Fruit fly (Drosophila melanogaster) whole organism, embryonic: ENCODE data around the gene Cyp18a1.

Experiments used
- Adf1 ChIP-seq: fragments of 200-800 bp; sonication (Bioruptor generic); IDR thresholded peaks from 2 replicates; pipeline ENCODE4 v1.3.6; 2022; ENCODE audit warnings: missing biosample characterization, missing genetic modification characterization
- CG11723 ChIP-seq: fragments of 200-800 bp; sonication (Bioruptor generic); optimal IDR thresholded peaks from 2 replicates; lab custom pipeline; 2017; ENCODE audit warnings: missing biosample characterization, mild to moderate bottlenecking, missing genetic modification characterization
- CG12219 ChIP-seq: fragments of 200-800 bp; sonication (Bioruptor generic); optimal IDR thresholded peaks from 3 replicates; lab custom pipeline; 2018; ENCODE audit warnings: missing biosample characterization, mild to moderate bottlenecking, missing genetic modification characterization
- CG13123 ChIP-seq: fragments of 200-800 bp; sonication (Bioruptor generic); optimal IDR thresholded peaks from 2 replicates; lab custom pipeline; 2016; ENCODE audit warnings: missing biosample characterization, missing genetic modification characterization
- CG13424 ChIP-seq: fragments of 200-800 bp; sonication (Bioruptor generic); optimal IDR thresholded peaks from 2 replicates; lab custom pipeline; 2019; ENCODE audit warnings: missing biosample characterization, mild to moderate bottlenecking, missing genetic modification characterization, moderate library complexity
- CG15479 ChIP-seq: fragments of 200-800 bp; sonication (Bioruptor generic); optimal IDR thresholded peaks from 3 replicates; lab custom pipeline; 2019; ENCODE audit warnings: missing biosample characterization, mild to moderate bottlenecking, missing genetic modification characterization, moderate library complexity
- CG2129 ChIP-seq: fragments of 200-800 bp; sonication (Bioruptor generic); IDR thresholded peaks from 2 replicates; pipeline ENCODE4 v1.3.6; 2022; ENCODE audit warnings: missing biosample characterization, missing genetic modification characterization; ENCODE audit not compliant: partially characterized antibody
- CG32767 ChIP-seq: fragments of 200-800 bp; sonication (Bioruptor generic); IDR thresholded peaks from 2 replicates; pipeline ENCODE4 v1.3.6; 2022; ENCODE audit warnings: missing biosample characterization, missing genetic modification characterization
- CG34376 ChIP-seq: fragments of 200-800 bp; sonication (Bioruptor generic); optimal IDR thresholded peaks from 2 replicates; lab custom pipeline; 2018; ENCODE audit warnings: missing biosample characterization, mild to moderate bottlenecking, missing genetic modification characterization
- CG34422 ChIP-seq: fragments of 200-800 bp; sonication (Bioruptor generic); IDR thresholded peaks from 3 replicates; pipeline ENCODE4 v1.3.6; 2022; ENCODE audit warnings: missing biosample characterization, missing genetic modification characterization
- CG4328 ChIP-seq: fragments of 200-800 bp; sonication (Bioruptor generic); optimal IDR thresholded peaks from 3 replicates; lab custom pipeline; 2017; ENCODE audit warnings: missing biosample characterization, missing genetic modification reagents, missing genetic modification characterization
- CG4424 ChIP-seq: fragments of 200-800 bp; sonication (Bioruptor generic); optimal IDR thresholded peaks from 3 replicates; lab custom pipeline; 2016; ENCODE audit warnings: missing biosample characterization, missing genetic modification characterization
- CG8089 ChIP-seq: fragments of 200-800 bp; sonication (Bioruptor generic); optimal IDR thresholded peaks from 3 replicates; lab custom pipeline; 2016; ENCODE audit warnings: missing biosample characterization, missing genetic modification characterization
- Drgx ChIP-seq: fragments of 200-800 bp; sonication (Bioruptor generic); IDR thresholded peaks from 2 replicates; pipeline ENCODE4 v1.3.6; 2022; ENCODE audit warnings: missing biosample characterization, missing genetic modification characterization
- Elba2 ChIP-seq: fragments of 200-800 bp; sonication (Bioruptor generic); optimal IDR thresholded peaks from 3 replicates; lab custom pipeline; 2016; ENCODE audit warnings: missing biosample characterization, missing genetic modification characterization
- NFAT ChIP-seq: fragments of 200-800 bp; sonication (Bioruptor generic); IDR thresholded peaks from 2 replicates; pipeline ENCODE4 v1.3.6; 2022; ENCODE audit warnings: missing biosample characterization, missing genetic modification characterization
- Oaz ChIP-seq: fragments of 200-800 bp; sonication (Bioruptor generic); IDR thresholded peaks from 2 replicates; pipeline ENCODE4 v1.3.6; 2022; ENCODE audit warnings: missing biosample characterization, missing genetic modification characterization
- Xbp1 ChIP-seq: fragments of 200-800 bp; sonication (Bioruptor generic); optimal IDR thresholded peaks from 3 replicates; lab custom pipeline; 2016; ENCODE audit warnings: missing biosample characterization, mild to moderate bottlenecking, missing genetic modification characterization
- ara ChIP-seq: fragments of 200-800 bp; sonication (Bioruptor generic); IDR thresholded peaks from 2 replicates; pipeline ENCODE4 v1.3.6; 2022; ENCODE audit warnings: missing biosample characterization, missing genetic modification characterization
- chinmo ChIP-seq: fragments of 200-800 bp; sonication (Bioruptor generic); IDR thresholded peaks from 4 replicates; pipeline ENCODE4 v1.3.6; 2022; ENCODE audit warnings: missing biosample characterization, missing genetic modification characterization; ENCODE audit not compliant: partially characterized antibody
- chm ChIP-seq: fragments of 200-800 bp; sonication (Bioruptor generic); IDR thresholded peaks from 2 replicates; pipeline ENCODE4 v1.3.6; 2022; ENCODE audit warnings: missing biosample characterization, missing genetic modification characterization
- chn ChIP-seq: fragments of 200-800 bp; sonication (Bioruptor generic); optimal IDR thresholded peaks from 2 replicates; lab custom pipeline; 2016; ENCODE audit warnings: missing biosample characterization, missing genetic modification characterization
- crc ChIP-seq: fragments of 200-800 bp; sonication (Bioruptor generic); optimal IDR thresholded peaks from 2 replicates; lab custom pipeline; 2016; ENCODE audit warnings: missing biosample characterization, missing genetic modification characterization
- crol ChIP-seq: fragments of 200-800 bp; sonication (Bioruptor generic); IDR thresholded peaks from 2 replicates; pipeline ENCODE4 v1.3.6; 2022; ENCODE audit warnings: missing biosample characterization, missing genetic modification characterization
- dan ChIP-seq: fragments of 200-800 bp; sonication (Bioruptor generic); IDR thresholded peaks from 2 replicates; pipeline ENCODE4 v1.3.6; 2022; ENCODE audit warnings: missing biosample characterization, missing genetic modification characterization
- dati ChIP-seq: fragments of 200-800 bp; sonication (Bioruptor generic); IDR thresholded peaks from 2 replicates; pipeline ENCODE4 v1.3.6; 2022; ENCODE audit warnings: missing biosample characterization, missing genetic modification characterization
- emc ChIP-seq: fragments of 200-800 bp; sonication (Bioruptor generic); optimal IDR thresholded peaks from 2 replicates; lab custom pipeline; 2016; ENCODE audit warnings: missing biosample characterization, missing genetic modification characterization
- ind ChIP-seq: fragments of 200-800 bp; sonication (Bioruptor generic); optimal IDR thresholded peaks from 3 replicates; lab custom pipeline; 2016; ENCODE audit warnings: missing biosample characterization, missing genetic modification characterization
- otp ChIP-seq: fragments of 200-800 bp; sonication (Bioruptor generic); IDR thresholded peaks from 3 replicates; pipeline ENCODE4, ENCODE4 v1.3.6; 2022; ENCODE audit warnings: missing biosample characterization, missing genetic modification characterization
- pan ChIP-seq, 4 experiments: fragments of >200 bp in 3 of 4; fragments of 200-800 bp in 1 of 4; sonication (Bioruptor generic) in 1 of 4; optimal IDR thresholded peaks in 3 of 4; IDR thresholded peaks in 1 of 4; 2 replicates each; pipeline versions ENCODE4 v1.3.6 to Lab custom; 2017 to 2022; ENCODE audit warnings: missing biosample characterization in 2 of 4, missing genetic modification characterization in 2 of 4, mixed read lengths in 1 of 4
- prd ChIP-seq, 3 experiments: fragments of >200 bp in 2 of 3; fragments of 200-800 bp in 1 of 3; sonication (Bioruptor generic) in 1 of 3; optimal IDR thresholded peaks in 2 of 3; IDR thresholded peaks in 1 of 3; 2 replicates in 2 of 3; 3 replicates in 1 of 3; pipeline versions ENCODE4 v1.3.6 to Lab custom; 2017 to 2022; ENCODE audit warnings: missing biosample characterization in 1 of 3, missing genetic modification characterization in 1 of 3
- row ChIP-seq: fragments of 200-800 bp; sonication (Bioruptor generic); IDR thresholded peaks from 3 replicates; pipeline ENCODE4 v1.3.6; 2022; ENCODE audit warnings: missing biosample characterization, missing genetic modification characterization
- sd ChIP-seq: fragments of 200-800 bp; sonication (Bioruptor generic); optimal IDR thresholded peaks from 3 replicates; lab custom pipeline; 2018; ENCODE audit warnings: missing biosample characterization, mild to moderate bottlenecking, missing genetic modification characterization, moderate library complexity
- tll ChIP-seq, 2 experiments: fragments of 200-800 bp in 1 of 2; fragments of >200 bp in 1 of 2; sonication (Bioruptor generic) in 1 of 2; optimal IDR thresholded peaks; 2 replicates each; lab custom pipeline; 2017 to 2019; ENCODE audit warnings: missing biosample characterization in 2 of 2, missing genetic modification characterization in 2 of 2, mild to moderate bottlenecking in 1 of 2, moderate library complexity in 1 of 2
- trh ChIP-seq: fragments of 200-800 bp; sonication (Bioruptor generic); optimal IDR thresholded peaks from 2 replicates; lab custom pipeline; 2016; ENCODE audit warnings: missing biosample characterization, missing genetic modification characterization
- ttk ChIP-seq: fragments of 200-800 bp; sonication (Bioruptor generic); IDR thresholded peaks from 2 replicates; pipeline ENCODE4 v2.1.2; 2022; ENCODE audit warnings: missing biosample characterization, missing genetic modification characterization
- tup ChIP-seq: fragments of 200-800 bp; sonication (Bioruptor generic); optimal IDR thresholded peaks from 2 replicates; lab custom pipeline; 2016; ENCODE audit warnings: missing biosample characterization, mild to moderate bottlenecking, missing genetic modification characterization, moderate library complexity
- vvl ChIP-seq: fragments of 200-800 bp; sonication (Bioruptor generic); IDR thresholded peaks from 2 replicates; pipeline ENCODE4 v1.3.6; 2022; ENCODE audit warnings: missing biosample characterization, missing genetic modification characterization
- zen ChIP-seq: fragments of 200-800 bp; sonication (Bioruptor generic); optimal IDR thresholded peaks from 3 replicates; lab custom pipeline; 2018; ENCODE audit warnings: missing biosample characterization, mild to moderate bottlenecking, missing genetic modification characterization, moderate library complexity

The Cyp18a1 gene

DNA sequence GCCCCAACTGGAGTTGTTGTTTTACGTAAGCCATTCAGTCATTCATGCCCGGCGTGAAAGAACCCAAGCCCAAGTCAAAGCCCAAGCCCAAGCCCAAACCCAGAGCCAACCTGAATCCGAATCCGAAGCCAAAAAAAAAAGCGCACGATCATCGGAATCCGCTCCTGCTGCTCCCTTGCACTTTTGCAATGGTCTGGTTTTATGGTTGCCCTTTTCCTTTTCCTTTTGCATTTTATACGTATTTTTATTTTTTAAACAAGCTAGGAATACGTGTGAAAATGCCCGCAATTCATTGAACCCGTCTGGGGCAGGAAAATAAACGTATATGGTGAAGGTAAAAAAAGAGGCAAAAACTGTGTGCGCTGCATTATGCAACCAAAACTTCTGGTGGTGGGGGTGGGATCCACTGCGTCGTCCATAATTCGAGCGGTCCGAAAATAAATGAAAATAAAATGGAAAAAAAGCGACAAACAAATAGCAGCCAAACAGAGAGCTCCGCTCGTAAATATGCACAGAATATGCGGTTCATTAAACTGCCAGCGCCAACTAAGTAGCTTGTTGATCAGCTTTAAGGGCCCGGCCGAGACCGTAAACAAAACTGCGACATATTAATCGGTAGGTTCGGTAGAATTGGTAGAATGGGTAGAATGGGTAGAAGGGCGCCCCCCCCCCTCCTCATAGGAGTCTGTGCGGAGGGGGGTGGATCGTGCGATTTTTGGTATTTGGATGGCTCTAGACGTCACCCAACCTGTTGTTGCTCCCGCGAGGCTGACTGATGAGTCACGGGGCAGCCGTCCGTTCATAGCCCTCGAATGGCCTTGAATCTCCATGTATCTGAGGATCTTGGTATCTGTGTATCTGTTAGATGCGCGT lies 6.7 kb upstream of the Cyp18a1 start (continued):
- peak; percentile 68; the same call in 1 of the 4 replicates for TF ChIP-seq chinmo
- no peak for TF ChIP-seq CG34376
- TF ChIP-seq Drgx (GFP tag; lab: Robert Waterston, UW): no peak
- TF ChIP-seq emc (GFP tag; lab: Kevin White, UChicago): no peak
- no peak for TF ChIP-seq CG2129
- TF ChIP-seq crol: peak; percentile 31; the same call in 1 of the 2 replicates
- TF ChIP-seq crc (GFP tag; lab: Kevin White, UChicago): no peak
- peak; percentile 82 for TF ChIP-seq sd
- TF ChIP-seq ara (GFP tag; lab: Robert Waterston, UW): no peak
- no peak for TF ChIP-seq dan
- TF ChIP-seq, all 482 proteins: peak for 6

dm6 chrX:18695603-18696002 lies 2.8 kb upstream of the Cyp18a1 start:
- TF ChIP-seq CG8089 (no peak), CG15479 (peak; percentile 22), dati (GFP tag; lab: Robert Waterston, UW) (no peak), CG11723 (no peak), crol (peak; percentile 40; the same call in 1 of the 2 replicates), chn (GFP tag; lab: Kevin White, UChicago) (no peak), Xbp1 (no peak), tll (GFP tag; optimal IDR thresholded peaks at IDR 0.05; lab: Kevin White, UChicago) (peak in 1 of 2 experiments; percentile 84), trh (GFP tag; lab: Kevin White, UChicago) (no peak), zen (tag; lab: Kevin White, UChicago) (peak; percentile 34), CG4424 (GFP tag; lab: Kevin White, UChicago) (no peak), prd (optimal IDR thresholded peaks at IDR 0.05; lab: Kevin White, UChicago) (no peak), prd (GFP tag; IDR thresholded peaks at IDR 0.05; lab: Robert Waterston, UW) (no peak), ind (GFP tag; lab: Kevin White, UChicago) (no peak), Oaz (GFP tag; lab: Robert Waterston, UW) (no peak), CG34422 (no peak), pan (optimal IDR thresholded peaks at IDR 0.05; lab: Kevin White, UChicago) (no peak), pan (GFP tag; optimal IDR thresholded peaks at IDR 0.05 in 1 of 2, IDR thresholded peaks at IDR 0.05 in 1 of 2) (no peak), CG13424 (no peak), NFAT (no peak), CG4328 (no peak), vvl (no peak), CG32767 (GFP tag; lab: Robert Waterston, UW) (no peak), CG12219 (no peak), ttk (no peak), row (no peak), Elba2 (no peak), CG13123 (no peak), Adf1 (GFP tag; lab: Robert Waterston, UW) (no peak), otp (GFP tag; lab: Robert Waterston, UW) (no peak), tup (GFP tag; lab: Kevin White, UChicago) (no peak), chm (GFP tag; lab: Robert Waterston, UW) (no peak)
- TF ChIP-seq, all 482 proteins: peak for 4
